Worm (Caenorhabditis elegans): ENCODE results near the gene let-23.

let-23 gene

DNA sequence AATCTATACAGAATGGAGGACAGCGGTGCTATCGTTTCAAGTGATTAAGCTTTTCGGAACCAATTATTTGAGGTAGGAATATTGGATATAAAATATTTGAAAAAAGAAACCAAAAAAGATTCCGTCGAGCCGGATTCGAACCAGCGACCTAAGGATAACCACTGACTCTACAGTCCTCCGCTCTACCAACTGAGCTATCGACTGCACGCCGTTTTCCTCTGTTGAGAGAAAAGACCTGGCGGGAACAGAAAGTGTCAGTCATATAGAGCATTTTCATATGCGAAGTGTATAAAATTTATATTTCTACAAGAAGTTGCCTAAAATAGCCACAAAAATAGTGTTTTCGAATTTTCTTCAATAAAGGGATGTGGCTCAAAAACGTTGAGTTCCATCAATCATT is 14.4 kb downstream of the let-23 start (continued):
- peak; percentile 71; the same call in 1 of the 2 replicates for TF ChIP-seq lin-26 (GFP tag; IDR thresholded peaks at IDR 0.05)
- TF ChIP-seq ztf-3 (GFP tag; optimal IDR thresholded peaks at IDR 0.05): no peak
- TF ChIP-seq ama-1 (optimal IDR thresholded peaks at IDR 0.05): no peak
- TF ChIP-seq ama-1 (GFP tag; optimal IDR thresholded peaks at IDR 0.05): no peak
- TF ChIP-seq mes-4 (tag; optimal IDR thresholded peaks at IDR 0.05): peak; percentile 24
- peak in 1 of 2 experiments; percentile 31 for TF ChIP-seq let-607 (tag; optimal IDR thresholded peaks at IDR 0.05)
- no peak for TF ChIP-seq ztf-22 (GFP tag; optimal IDR thresholded peaks at IDR 0.05)
- TF ChIP-seq aptf-2 (GFP tag; conservative IDR thresholded peaks at IDR 0.05): no peak
- TF ChIP-seq F49E8.2 (tag; optimal IDR thresholded peaks at IDR 0.05; ENCODE audit: insufficient read depth): peak; percentile 46
- peak; percentile 75 for TF ChIP-seq snpc-3.4 (tag; optimal IDR thresholded peaks at IDR 0.05)
- 0 out of 2 replicates have a peak, but pooled peaks have one; percentile 35 for TF ChIP-seq pbrm-1 (GFP tag; IDR thresholded peaks at IDR 0.05)
- TF ChIP-seq Y79H2A.3 (GFP tag; conservative IDR thresholded peaks at IDR 0.05): no peak
- TF ChIP-seq F22D6.2 (tag; optimal IDR thresholded peaks at IDR 0.05): no peak
- TF ChIP-seq mel-28 (tag; optimal IDR thresholded peaks at IDR 0.05; ENCODE audit: borderline replicate concordance): no peak
- peak; percentile 68; the same call in 1 of the 2 replicates for TF ChIP-seq hmg-20 (GFP tag; IDR thresholded peaks at IDR 0.05)
- TF ChIP-seq athp-1 (tag; optimal IDR thresholded peaks at IDR 0.05): peak; percentile 11
- peak; percentile 86 for TF ChIP-seq madf-6 (GFP tag; IDR thresholded peaks at IDR 0.05)
- no peak for TF ChIP-seq B0035.1 (tag; optimal IDR thresholded peaks at IDR 0.05)
- no peak for TF ChIP-seq pha-4 (tag; optimal IDR thresholded peaks at IDR 0.05)
- TF ChIP-seq K12H6.12 (tag; optimal IDR thresholded peaks at IDR 0.05): no peak
- TF ChIP-seq B0336.3 (GFP tag; IDR thresholded peaks at IDR 0.05): peak; percentile 73; the same call in 1 of the 2 replicates
- peak; percentile 16 for TF ChIP-seq mxl-1 (tag; optimal IDR thresholded peaks at IDR 0.05)
- TF ChIP-seq dpl-1 (GFP tag; optimal IDR thresholded peaks at IDR 0.05): no peak
- TF ChIP-seq mcd-1 (GFP tag; IDR thresholded peaks at IDR 0.05): peak; percentile 66
- peak; percentile 26 for TF ChIP-seq madf-10 (tag; optimal IDR thresholded peaks at IDR 0.05)
- no peak for TF ChIP-seq egrh-3 (GFP tag; IDR thresholded peaks at IDR 0.05)
- TF ChIP-seq him-1 (tag; optimal IDR thresholded peaks at IDR 0.05): peak; percentile 81
- no peak for TF ChIP-seq hlh-12 (tag; optimal IDR thresholded peaks at IDR 0.05)
- TF ChIP-seq F23B12.7 (tag; optimal IDR thresholded peaks at IDR 0.05; ENCODE audit: insufficient read depth): peak; percentile 67
- TF ChIP-seq ccch-3 (GFP tag; optimal IDR thresholded peaks at IDR 0.05): no peak
- no peak for TF ChIP-seq nfya-1 (tag; optimal IDR thresholded peaks at IDR 0.05; ENCODE audit: borderline replicate concordance, insufficient read depth)
- peak; percentile 28 for TF ChIP-seq nhr-80 (tag; optimal IDR thresholded peaks at IDR 0.05)
- TF ChIP-seq madf-3 (GFP tag; IDR thresholded peaks at IDR 0.05): no peak
- no peak for TF ChIP-seq ets-4 (GFP tag; optimal IDR thresholded peaks at IDR 0.05)
- TF ChIP-seq tbx-9 (tag; optimal IDR thresholded peaks at IDR 0.05; ENCODE audit: borderline replicate concordance): no peak
- TF ChIP-seq hmg-1.2 (GFP tag; IDR thresholded peaks at IDR 0.05): peak; percentile 67
- TF ChIP-seq lin-54 (GFP tag; optimal IDR thresholded peaks at IDR 0.05): peak; percentile 75
- peak; percentile 3 for TF ChIP-seq T07F8.4 (tag; optimal IDR thresholded peaks at IDR 0.05)
- no peak for TF ChIP-seq nhr-179 (tag; optimal IDR thresholded peaks at IDR 0.05)
- TF ChIP-seq ceh-79 (tag; optimal IDR thresholded peaks at IDR 0.05): no peak
- no peak for TF ChIP-seq zfh-2 (GFP tag; conservative IDR thresholded peaks at IDR 0.05)
- no peak for TF ChIP-seq let-526 (GFP tag; IDR thresholded peaks at IDR 0.05)
- no peak for TF ChIP-seq attf-6 (GFP tag; IDR thresholded peaks at IDR 0.05)
- 0 out of 2 replicates have a peak, but pooled peaks have one; percentile 47 for TF ChIP-seq Y56A3A.18 (GFP tag; IDR thresholded peaks at IDR 0.05)
- TF ChIP-seq tlf-1 (GFP tag; optimal IDR thresholded peaks at IDR 0.05): no peak
- TF ChIP-seq unc-62 (GFP tag; optimal IDR thresholded peaks at IDR 0.05): no peak
- TF ChIP-seq attf-3 (GFP tag; conservative IDR thresholded peaks at IDR 0.05): peak; percentile 62
- no peak for TF ChIP-seq nfya-2 (GFP tag; IDR thresholded peaks at IDR 0.05)
- peak; percentile 61 for TF ChIP-seq ekl-4 (GFP tag; IDR thresholded peaks at IDR 0.05)

Measured in whole organism, young adult.